Worm (Caenorhabditis elegans) whole organism, young adult: ENCODE measurements around the gene F34D10.9.

Experiments
- C06A6.2 ChIP-seq: fragments of 200-800 bp; sonication (Bioruptor generic); conservative IDR thresholded peaks from 2 replicates; pipeline ENCODE4 v1.3.6; 2022; ENCODE audit warnings: missing genetic modification characterization, missing compliant biosample characterization
- F57A8.1 ChIP-seq: fragments of 200-800 bp; sonication (Bioruptor generic); optimal IDR thresholded peaks from 2 replicates; lab custom pipeline; 2018; ENCODE audit warnings: mild to moderate bottlenecking, missing genetic modification characterization, moderate library complexity, missing compliant biosample characterization
- attf-3 ChIP-seq: fragments of 200-800 bp; sonication (Bioruptor generic); conservative IDR thresholded peaks from 2 replicates; pipeline ENCODE4 v1.3.6; 2022; ENCODE audit warnings: missing genetic modification reagents, missing genetic modification characterization, missing compliant biosample characterization
- bed-1 ChIP-seq: fragments of 200-800 bp; sonication (Bioruptor generic); IDR thresholded peaks from 2 replicates; pipeline ENCODE4 v1.3.6; 2022; ENCODE audit warnings: missing genetic modification reagents, missing genetic modification characterization, missing compliant biosample characterization
- bed-2 ChIP-seq: fragments of 200-800 bp; sonication (Bioruptor generic); IDR thresholded peaks from 2 replicates; pipeline ENCODE4 v1.3.6; 2022; ENCODE audit warnings: missing genetic modification reagents, missing genetic modification characterization, missing compliant biosample characterization
- die-1 ChIP-seq: sonication (generic microtip); optimal IDR thresholded peaks from 2 replicates; lab custom pipeline; 2016; ENCODE audit warnings: missing genotype, mild to moderate bottlenecking, missing genetic modification characterization, missing compliant biosample characterization
- dox-1 ChIP-seq: fragments of 200-800 bp; sonication (Bioruptor generic); IDR thresholded peaks from 2 replicates; pipeline ENCODE4 v1.3.6; 2022; ENCODE audit warnings: missing genetic modification reagents, missing genetic modification characterization, missing compliant biosample characterization
- fkh-3 ChIP-seq: sonication (generic microtip); optimal IDR thresholded peaks from 2 replicates; lab custom pipeline; 2016; ENCODE audit warnings: mild to moderate bottlenecking, missing genetic modification characterization, missing compliant biosample characterization
- madf-3 ChIP-seq: fragments of 200-800 bp; sonication (Bioruptor generic); IDR thresholded peaks from 2 replicates; pipeline ENCODE4 v1.3.6; 2022; ENCODE audit warnings: missing genetic modification reagents, missing genetic modification characterization, missing compliant biosample characterization
- nfya-2 ChIP-seq: fragments of 200-800 bp; sonication (Bioruptor generic); IDR thresholded peaks from 2 replicates; pipeline ENCODE4 v1.3.6; 2022; ENCODE audit warnings: missing genetic modification reagents, missing genetic modification characterization, missing compliant biosample characterization
- rec-8 ChIP-seq, 2 experiments: sonication (generic microtip); optimal IDR thresholded peaks; 2 replicates each; lab custom pipeline; 2016; ENCODE audit warnings: mild to moderate bottlenecking in 2 of 2, missing genetic modification characterization in 2 of 2, missing genetic modification reagents in 2 of 2, missing genotype in 2 of 2, missing biosample characterization in 1 of 2, missing compliant biosample characterization in 1 of 2, moderate library complexity in 1 of 2
- unc-62 ChIP-seq: fragments of 150-350 bp; optimal IDR thresholded peaks from 2 replicates; lab custom pipeline; 2014; ENCODE audit warnings: missing biosample characterization, missing genetic modification reagents, missing genetic modification characterization
- ztf-22 ChIP-seq: fragments of 200-800 bp; sonication (Bioruptor generic); optimal IDR thresholded peaks from 2 replicates; lab custom pipeline; 2018; ENCODE audit warnings: mild to moderate bottlenecking, missing genetic modification characterization, moderate library complexity, missing compliant biosample characterization

DNA sequence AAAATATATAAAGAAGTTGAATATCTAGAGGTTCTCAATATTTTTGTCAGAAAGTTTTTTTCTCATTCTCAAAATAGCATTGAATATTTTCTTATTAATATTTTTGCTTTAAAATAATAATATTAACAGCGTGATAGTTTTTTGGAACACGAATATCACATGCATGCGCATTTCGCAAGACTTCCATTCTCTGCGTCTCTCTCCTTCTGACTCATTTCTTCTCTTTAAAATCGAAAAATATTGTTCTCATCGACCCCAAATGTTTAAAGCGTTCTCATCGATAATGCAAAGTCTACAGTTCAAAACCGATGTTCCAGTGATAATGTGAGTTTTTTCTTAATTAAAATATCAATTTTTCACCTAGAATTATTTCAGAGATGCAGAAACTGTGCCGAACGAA is 26.0 kb downstream of the F34D10.9 start, which contains the start of gene C14B1.3:
- TF ChIP-seq C06A6.2 (no peak), ztf-22 (no peak), unc-62 (GFP tag; lab: Kevin White, UChicago) (no peak), fkh-3 (tag; lab: Kevin White, UChicago) (no peak), rec-8 (tag; optimal IDR thresholded peaks at IDR 0.05; lab: Kevin White, UChicago) (no peak), F57A8.1 (GFP tag; lab: Kevin White, UChicago) (no peak), die-1 (tag; lab: Kevin White, UChicago) (no peak), attf-3 (GFP tag; lab: Robert Waterston, UW) (no peak), madf-3 (GFP tag; lab: Robert Waterston, UW) (no peak), bed-2 (no peak), dox-1 (GFP tag; lab: Robert Waterston, UW) (no peak), nfya-2 (GFP tag; lab: Robert Waterston, UW) (no peak), bed-1 (no peak)
